Fruit fly (Drosophila melanogaster): ENCODE results near the gene Bin1.
A peak's percentile ranks its signal among the peaks of the same experiment; 100 is the strongest.

The Bin1 gene

DNA sequence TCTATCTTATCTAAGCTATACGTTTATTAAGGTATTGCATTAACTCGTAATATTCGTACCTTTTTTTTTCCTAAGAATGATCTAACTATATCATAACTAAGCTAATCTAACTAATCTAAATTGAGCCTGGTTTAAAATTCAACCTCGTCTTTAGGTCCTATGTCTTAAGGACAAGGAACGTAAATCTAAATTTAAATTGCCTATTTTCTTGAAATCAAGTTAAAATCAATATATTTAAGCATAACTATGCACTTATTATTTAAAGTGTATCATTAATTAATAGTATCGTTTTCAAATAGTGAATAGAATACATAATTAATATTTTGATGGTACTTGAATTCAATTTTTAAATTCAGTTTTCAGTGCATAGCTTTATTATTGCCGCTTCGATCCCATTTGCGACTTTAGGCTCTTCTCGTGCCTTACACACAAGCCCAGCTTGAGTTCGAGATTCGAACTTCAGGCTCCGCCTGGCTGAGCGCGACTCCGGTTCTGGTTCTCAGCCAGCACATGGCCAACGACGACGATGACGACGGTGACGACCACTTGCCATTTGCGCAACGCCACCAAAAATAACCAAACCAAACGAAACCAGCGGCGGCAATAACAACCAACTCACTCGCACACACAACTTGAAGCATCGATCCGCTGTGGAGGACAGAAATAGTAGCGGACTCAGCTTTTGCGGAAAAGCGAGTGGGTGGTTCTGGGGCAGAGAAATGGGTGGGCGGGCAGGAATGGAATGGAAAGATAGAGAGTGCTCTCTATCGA, 21.6 kb upstream of the Bin1 start:
- TF ChIP-seq cyc (GFP tag; optimal IDR thresholded peaks at IDR 0.05) (peak; percentile 23), net (GFP tag; optimal IDR thresholded peaks at IDR 0.05) (peak; percentile 45), CG11294 (GFP tag; IDR thresholded peaks at IDR 0.05) (no peak), esn (GFP tag; optimal IDR thresholded peaks at IDR 0.05) (peak; percentile 75), CG6163 (GFP tag; IDR thresholded peaks at IDR 0.05) (peak; percentile 43; the same call in 1 of the 3 replicates), CG7368 (GFP tag; optimal IDR thresholded peaks at IDR 0.05) (no peak), Sox102F (GFP tag; optimal IDR thresholded peaks at IDR 0.05) (peak; percentile 10), CG6792 (GFP tag; optimal IDR thresholded peaks at IDR 0.05) (no peak), CG31627 (GFP tag; optimal IDR thresholded peaks at IDR 0.05) (peak; percentile 43), lz (GFP tag; optimal IDR thresholded peaks at IDR 0.05) (peak; percentile 41), Met (GFP tag; optimal IDR thresholded peaks at IDR 0.05) (peak; percentile 55), Hr38 (GFP tag; optimal IDR thresholded peaks at IDR 0.05) (no peak), CG8319 (GFP tag; optimal IDR thresholded peaks at IDR 0.05) (no peak), ss (GFP tag; optimal IDR thresholded peaks at IDR 0.05) (peak in 1 of 2 experiments; percentile 27), eg (GFP tag; IDR thresholded peaks at IDR 0.05) (peak; percentile 14; the same call in 1 of the 3 replicates), CG1621 (tag; optimal IDR thresholded peaks at IDR 0.05) (peak; percentile 63), fd59A (GFP tag; optimal IDR thresholded peaks at IDR 0.05) (peak; percentile 58), CG3919 (GFP tag; optimal IDR thresholded peaks at IDR 0.05) (peak; percentile 17), Sox14 (GFP tag; optimal IDR thresholded peaks at IDR 0.05) (peak; percentile 42), CG4318 (GFP tag; optimal IDR thresholded peaks at IDR 0.05) (peak; percentile 28), spab (GFP tag; optimal IDR thresholded peaks at IDR 0.05) (peak; percentile 46), CG34406 (GFP tag; optimal IDR thresholded peaks at IDR 0.05) (no peak), svp (GFP tag) (peak; percentile 79), Blimp-1 (GFP tag; optimal IDR thresholded peaks at IDR 0.05) (no peak), CG16779 (tag; optimal IDR thresholded peaks at IDR 0.05) (no peak), fd85E (GFP tag; optimal IDR thresholded peaks at IDR 0.05) (no peak), fkh (GFP tag; optimal IDR thresholded peaks at IDR 0.05) (no peak), pdm3 (GFP tag; optimal IDR thresholded peaks at IDR 0.05) (peak; percentile 50), CG6276 (GFP tag; optimal IDR thresholded peaks at IDR 0.05) (no peak), CG11902 (GFP tag; optimal IDR thresholded peaks at IDR 0.05) (no peak), Lpt (GFP tag; optimal IDR thresholded peaks at IDR 0.05) (no peak), Eip93F (GFP tag; optimal IDR thresholded peaks at IDR 0.05) (no peak), topi (GFP tag; optimal IDR thresholded peaks at IDR 0.05) (peak; percentile 68), Hr4 (GFP tag; optimal IDR thresholded peaks at IDR 0.05) (no peak), CG6854 (GFP tag; optimal IDR thresholded peaks at IDR 0.05) (peak; percentile 69), CG8632 (GFP tag; optimal IDR thresholded peaks at IDR 0.05) (peak; percentile 6), dsx (GFP tag; optimal IDR thresholded peaks at IDR 0.05; ENCODE audit: poor library complexity, severe bottlenecking) (no peak), Ets21C (GFP tag; optimal IDR thresholded peaks at IDR 0.05) (peak; percentile 5), achi (GFP tag; optimal IDR thresholded peaks at IDR 0.05) (no peak), CG8119 (GFP tag; IDR thresholded peaks at IDR 0.05) (peak; percentile 13; the same call in 1 of the 3 replicates), CG9139 (GFP tag; optimal IDR thresholded peaks at IDR 0.05) (no peak), salr (GFP tag; optimal IDR thresholded peaks at IDR 0.05) (peak in 1 of 2 experiments; percentile 85), Eip75B (GFP tag; optimal IDR thresholded peaks at IDR 0.05) (peak; percentile 14), Hr39 (GFP tag; optimal IDR thresholded peaks at IDR 0.05) (peak; percentile 38), OdsH (GFP tag; optimal IDR thresholded peaks at IDR 0.05) (peak; percentile 51), CG32006 (GFP tag; optimal IDR thresholded peaks at IDR 0.05) (peak; percentile 53), CG11762 (GFP tag; optimal IDR thresholded peaks at IDR 0.05; ENCODE audit: insufficient read depth) (peak; percentile 42), CG15336 (GFP tag; IDR thresholded peaks at IDR 0.05) (peak; percentile 9; the same call in 1 of the 2 replicates), dac (GFP tag; optimal IDR thresholded peaks at IDR 0.05) (no peak), Gug (GFP tag; IDR thresholded peaks at IDR 0.05) (0 out of 2 replicates have a peak, but pooled peaks have one; percentile 40)

All from whole organism, prepupa.